Worm (Caenorhabditis elegans) whole organism, L3 larva: ENCODE data around the gene unc-71.

Experiments used
- R02D3.7 ChIP-seq: fragments of 150-350 bp; optimal IDR thresholded peaks from 2 replicates; lab custom pipeline; 2014; ENCODE audit warnings: missing biosample characterization, missing genetic modification characterization
- ZK546.5 ChIP-seq: sonication (generic microtip); optimal IDR thresholded peaks from 2 replicates; lab custom pipeline; 2017; ENCODE audit warnings: missing biosample characterization, missing genetic modification characterization
- aly-2 ChIP-seq: fragments of 150-350 bp; optimal IDR thresholded peaks from 2 replicates; lab custom pipeline; 2014; ENCODE audit warnings: missing biosample characterization, missing genetic modification characterization
- ama-1 ChIP-seq: fragments of 150-350 bp; optimal IDR thresholded peaks from 2 replicates; lab custom pipeline; 2018
- ceh-16 ChIP-seq: sonication (generic microtip); optimal IDR thresholded peaks from 2 replicates; lab custom pipeline; 2017; ENCODE audit warnings: missing biosample characterization, missing genetic modification characterization
- ceh-28 ChIP-seq: fragments of 150-350 bp; optimal IDR thresholded peaks from 2 replicates; lab custom pipeline; 2014; ENCODE audit warnings: missing biosample characterization, missing genetic modification reagents, missing genetic modification characterization
- ceh-9 ChIP-seq: sonication (generic microtip); optimal IDR thresholded peaks from 2 replicates; lab custom pipeline; 2018; ENCODE audit warnings: missing biosample characterization, missing genetic modification characterization
- daf-12 ChIP-seq: fragments of 150-350 bp; optimal IDR thresholded peaks from 2 replicates; lab custom pipeline; 2014; ENCODE audit warnings: missing biosample characterization, missing genetic modification reagents, missing genetic modification characterization
- egl-27 ChIP-seq: sonication (generic microtip); optimal IDR thresholded peaks from 4 replicates; lab custom pipeline; 2017; ENCODE audit warnings: missing biosample characterization, missing genetic modification reagents, missing genetic modification characterization
- egl-5 ChIP-seq: fragments of 150-350 bp; optimal IDR thresholded peaks from 2 replicates; lab custom pipeline; 2017; ENCODE audit warnings: missing biosample characterization, missing genetic modification reagents, missing genetic modification characterization, inconsistent platforms
- elt-1 ChIP-seq: fragments of 150-350 bp; optimal IDR thresholded peaks from 2 replicates; lab custom pipeline; 2014; ENCODE audit warnings: missing biosample characterization, missing genetic modification characterization
- elt-2 ChIP-seq: sonication (generic microtip); optimal IDR thresholded peaks from 2 replicates; lab custom pipeline; 2016; ENCODE audit warnings: missing genetic modification reagents, mild to moderate bottlenecking, missing genetic modification characterization, missing compliant biosample characterization
- elt-3 ChIP-seq, 3 experiments: fragments of 150-350 bp in 1 of 3; sonication (generic microtip) in 2 of 3; optimal IDR thresholded peaks; 2 replicates in 2 of 3; 4 replicates in 1 of 3; lab custom pipeline; 2014 to 2017; ENCODE audit warnings: missing biosample characterization in 3 of 3, missing genetic modification characterization in 3 of 3
- eor-1 ChIP-seq, 2 experiments: fragments of 150-350 bp; optimal IDR thresholded peaks; 2 replicates each; lab custom pipeline; 2014 to 2018; ENCODE audit warnings: missing biosample characterization in 2 of 2, missing genetic modification characterization in 2 of 2
- fkh-10 ChIP-seq: sonication (generic microtip); optimal IDR thresholded peaks from 2 replicates; lab custom pipeline; 2017; ENCODE audit warnings: missing biosample characterization, missing genetic modification reagents, missing genetic modification characterization
- fkh-2 ChIP-seq: fragments of 150-350 bp; optimal IDR thresholded peaks from 2 replicates; lab custom pipeline; 2014; ENCODE audit warnings: missing biosample characterization, missing genetic modification reagents, missing genetic modification characterization
- fos-1 ChIP-seq: fragments of 150-350 bp; optimal IDR thresholded peaks from 2 replicates; lab custom pipeline; 2014; ENCODE audit warnings: missing biosample characterization, missing genetic modification characterization
- hmg-11 ChIP-seq: sonication (generic microtip); optimal IDR thresholded peaks from 2 replicates; lab custom pipeline; 2016; ENCODE audit warnings: missing genetic modification characterization, missing compliant biosample characterization
- lin-15B ChIP-seq: fragments of 150-350 bp; optimal IDR thresholded peaks from 2 replicates; lab custom pipeline; 2014; ENCODE audit warnings: missing biosample characterization, missing genetic modification characterization
- lin-39 ChIP-seq: fragments of 150-350 bp; optimal IDR thresholded peaks from 2 replicates; lab custom pipeline; 2018; ENCODE audit warnings: missing biosample characterization, missing genetic modification reagents, missing genetic modification characterization
- mml-1 ChIP-seq: fragments of 150-350 bp; sonication (generic microtip); optimal IDR thresholded peaks from 3 replicates; lab custom pipeline; 2014; ENCODE audit warnings: missing biosample characterization, missing genetic modification characterization
- nfya-1 ChIP-seq: sonication (generic microtip); optimal IDR thresholded peaks from 2 replicates; lab custom pipeline; 2017; ENCODE audit warnings: missing genetic modification characterization, mild to moderate bottlenecking, missing compliant biosample characterization, antibody characterized with exemption, moderate library complexity; ENCODE audit not compliant: insufficient read depth
- nhr-11 ChIP-seq: fragments of 150-350 bp; optimal IDR thresholded peaks from 2 replicates; lab custom pipeline; 2014; ENCODE audit warnings: missing biosample characterization, missing genetic modification characterization
- nhr-12 ChIP-seq: fragments of 150-350 bp; optimal IDR thresholded peaks from 2 replicates; lab custom pipeline; 2014; ENCODE audit warnings: missing biosample characterization, missing genetic modification characterization
- nhr-23 ChIP-seq: fragments of 150-350 bp; optimal IDR thresholded peaks from 2 replicates; lab custom pipeline; 2014; ENCODE audit warnings: missing biosample characterization, missing genetic modification reagents, missing genetic modification characterization
- nhr-237 ChIP-seq: fragments of 150-350 bp; optimal IDR thresholded peaks from 2 replicates; lab custom pipeline; 2014; ENCODE audit warnings: missing biosample characterization, missing genetic modification characterization
- nhr-28 ChIP-seq: fragments of 150-350 bp; optimal IDR thresholded peaks from 2 replicates; lab custom pipeline; 2014; ENCODE audit warnings: missing biosample characterization, missing genetic modification characterization
- nhr-43 ChIP-seq: sonication (generic microtip); optimal IDR thresholded peaks from 2 replicates; lab custom pipeline; 2016; ENCODE audit warnings: mild to moderate bottlenecking, missing genetic modification characterization, missing compliant biosample characterization; ENCODE audit not compliant: poor library complexity, severe bottlenecking
- nhr-67 ChIP-seq: fragments of 150-350 bp; optimal IDR thresholded peaks from 2 replicates; lab custom pipeline; 2014; ENCODE audit warnings: missing biosample characterization, missing genetic modification characterization
- nhr-76 ChIP-seq: fragments of 150-350 bp; sonication (generic microtip); optimal IDR thresholded peaks from 5 replicates; lab custom pipeline; 2014; ENCODE audit warnings: missing biosample characterization, missing genetic modification characterization
- nhr-77 ChIP-seq: fragments of 150-350 bp; optimal IDR thresholded peaks from 2 replicates; lab custom pipeline; 2014; ENCODE audit warnings: missing biosample characterization, missing genetic modification characterization
- pha-4 ChIP-seq: fragments of 150-350 bp; optimal IDR thresholded peaks from 2 replicates; lab custom pipeline; 2014; ENCODE audit warnings: missing biosample characterization, missing genetic modification reagents, missing genetic modification characterization
- sea-2 ChIP-seq: fragments of 150-350 bp; sonication (generic microtip); optimal IDR thresholded peaks from 4 replicates; lab custom pipeline; 2014; ENCODE audit warnings: missing biosample characterization, missing genetic modification reagents, missing genetic modification characterization
- skn-1 ChIP-seq: fragments of 150-350 bp; optimal IDR thresholded peaks from 2 replicates; lab custom pipeline; 2014; ENCODE audit warnings: missing biosample characterization, missing genetic modification characterization
- snpc-4 ChIP-seq: fragments of 150-350 bp; optimal IDR thresholded peaks from 2 replicates; lab custom pipeline; 2014; ENCODE audit warnings: missing biosample characterization, missing genetic modification characterization
- unc-39 ChIP-seq: sonication (generic microtip); optimal IDR thresholded peaks from 4 replicates; lab custom pipeline; 2017; ENCODE audit warnings: missing biosample characterization, missing genetic modification characterization
- zag-1 ChIP-seq: fragments of 150-350 bp; optimal IDR thresholded peaks from 2 replicates; lab custom pipeline; 2014; ENCODE audit warnings: missing biosample characterization, missing genetic modification characterization
- ztf-11 ChIP-seq: fragments of 150-350 bp; optimal IDR thresholded peaks from 2 replicates; lab custom pipeline; 2014; ENCODE audit warnings: missing biosample characterization, missing genetic modification characterization
- ztf-4 ChIP-seq: fragments of 150-350 bp; optimal IDR thresholded peaks from 2 replicates; lab custom pipeline; 2014; ENCODE audit warnings: missing biosample characterization, missing genetic modification characterization

unc-71 gene

ce11 chrIII:12931786-12932427 is 40.4 kb upstream of the unc-71 start, which contains the start of gene rbm-7 (continued):
- TF ChIP-seq fos-1 (tag; lab: Kevin White, UChicago) (no peak), nhr-23 (tag; lab: Kevin White, UChicago) (peak; percentile 51), hmg-11 (peak; percentile 73)

ce11 chrIII:12931108-12931507 is 39.6 kb upstream of the unc-71 start:
- no peak for TF ChIP-seq mml-1 (tag; lab: Kevin White, UChicago)
- TF ChIP-seq skn-1 (tag; lab: Kevin White, UChicago): no peak
- TF ChIP-seq eor-1 (tag; optimal IDR thresholded peaks at IDR 0.05; lab: Kevin White, UChicago): no peak
- no peak for TF ChIP-seq ceh-28
- TF ChIP-seq nfya-1 (tag; lab: Kevin White, UChicago): no peak
- TF ChIP-seq elt-1 (tag; lab: Kevin White, UChicago): no peak
- TF ChIP-seq zag-1 (tag; lab: Kevin White, UChicago): no peak
- no peak for TF ChIP-seq R02D3.7
- TF ChIP-seq ZK546.5: no peak
- TF ChIP-seq nhr-43 (tag; lab: Kevin White, UChicago): no peak
- no peak for TF ChIP-seq egl-5 (tag; lab: Kevin White, UChicago)
- no peak for TF ChIP-seq nhr-76 (tag; lab: Kevin White, UChicago)
- TF ChIP-seq elt-2 (tag; lab: Kevin White, UChicago): no peak
- no peak for TF ChIP-seq snpc-4 (tag; lab: Kevin White, UChicago)
- no peak for TF ChIP-seq lin-39 (tag; lab: Kevin White, UChicago)
- TF ChIP-seq nhr-11 (tag; lab: Kevin White, UChicago): no peak
- no peak for TF ChIP-seq ztf-11 (tag; lab: Kevin White, UChicago)

ce11 chrIII:12929573-12929972 is 38.0 kb upstream of the unc-71 start, which contains the start of gene Y37D8A.19:
Y37D8A.19 (plus strand) TSS chrIII:12929873.
- TF ChIP-seq nhr-76 (tag; lab: Kevin White, UChicago) (no peak), sea-2 (GFP tag; lab: Kevin White, UChicago) (no peak), hmg-11 (no peak), daf-12 (tag; lab: Kevin White, UChicago) (no peak), nhr-28 (no peak), elt-3 (tag; optimal IDR thresholded peaks at IDR 0.05; lab: Kevin White, UChicago) (no peak), ZK546.5 (no peak), elt-2 (tag; lab: Kevin White, UChicago) (no peak), skn-1 (tag; lab: Kevin White, UChicago) (no peak), elt-1 (tag; lab: Kevin White, UChicago) (no peak), ceh-16 (tag; lab: Kevin White, UChicago) (no peak), ztf-4 (no peak), lin-39 (tag; lab: Kevin White, UChicago) (no peak)
- TF ChIP-seq, all 47 proteins: peak for 0

- TF ChIP-seq egl-27 (tag; lab: Kevin White, UChicago) (no peak), fkh-2 (tag; lab: Kevin White, UChicago) (no peak), lin-39 (tag; lab: Kevin White, UChicago) (peak; percentile 27), lin-15B (peak; percentile 50), nfya-1 (tag; lab: Kevin White, UChicago) (peak; percentile 50), nhr-11 (tag; lab: Kevin White, UChicago) (no peak), nhr-67 (tag; lab: Kevin White, UChicago) (no peak), nhr-77 (tag; lab: Kevin White, UChicago) (no peak), elt-2 (tag; lab: Kevin White, UChicago) (no peak), nhr-237 (tag; lab: Kevin White, UChicago) (no peak), ceh-9 (tag; lab: Kevin White, UChicago) (no peak), elt-3 (tag; optimal IDR thresholded peaks at IDR 0.05; lab: Kevin White, UChicago) (no peak), aly-2 (tag; lab: Kevin White, UChicago) (no peak), nhr-28 (no peak), hmg-11 (peak; percentile 48), mml-1 (tag; lab: Kevin White, UChicago) (no peak), R02D3.7 (no peak), ama-1 (lab: Kevin White, UChicago) (no peak), pha-4 (tag; lab: Kevin White, UChicago) (peak; percentile 66), fos-1 (tag; lab: Kevin White, UChicago) (no peak), nhr-43 (tag; lab: Kevin White, UChicago) (no peak), nhr-12 (tag; lab: Kevin White, UChicago) (no peak), fkh-10 (GFP tag; lab: Kevin White, UChicago) (no peak), egl-5 (tag; lab: Kevin White, UChicago) (no peak), unc-39 (no peak), sea-2 (GFP tag; lab: Kevin White, UChicago) (no peak), daf-12 (tag; lab: Kevin White, UChicago) (no peak), nhr-76 (tag; lab: Kevin White, UChicago) (no peak)
These were observed 34.5 kb upstream of the unc-71 start, which contains the start of the genes npp-25 and mrps-10 for ce11 chrIII:12925947-12926607. npp-25 (minus strand) TSS chrIII:12925997. mrps-10 (plus strand) TSS chrIII:12926557.
